Worm (Caenorhabditis elegans) whole organism, young adult: ENCODE data around the gene Y47D3A.1.

Experiments used
- B0035.1 ChIP-seq: sonication (generic microtip); optimal IDR thresholded peaks from 2 replicates; lab custom pipeline; 2016; ENCODE audit warnings: missing genetic modification characterization, mild to moderate bottlenecking, missing compliant biosample characterization, missing genotype, missing genetic modification reagents
- B0336.3 ChIP-seq: fragments of 200-800 bp; sonication (Bioruptor generic); IDR thresholded peaks from 2 replicates; pipeline ENCODE4 v1.3.6; 2022; ENCODE audit warnings: missing genetic modification characterization, missing compliant biosample characterization
- D2030.7 ChIP-seq: fragments of 200-800 bp; sonication (Bioruptor generic); IDR thresholded peaks from 2 replicates; pipeline ENCODE4 v1.3.6; 2022; ENCODE audit warnings: missing genetic modification reagents, missing genetic modification characterization, missing compliant biosample characterization
- F22D6.2 ChIP-seq: sonication (generic microtip); optimal IDR thresholded peaks from 2 replicates; lab custom pipeline; 2016; ENCODE audit warnings: mild to moderate bottlenecking, missing genetic modification characterization, missing compliant biosample characterization
- F37B4.10 ChIP-seq: fragments of 200-800 bp; sonication (Bioruptor generic); IDR thresholded peaks from 2 replicates; pipeline ENCODE4 v1.3.6; 2022; ENCODE audit warnings: missing genetic modification characterization, missing compliant biosample characterization
- F49E8.2 ChIP-seq: sonication (generic microtip); optimal IDR thresholded peaks from 3 replicates; lab custom pipeline; 2017; ENCODE audit warnings: missing genetic modification characterization, mild to moderate bottlenecking, missing compliant biosample characterization, antibody characterized with exemption, moderate library complexity; ENCODE audit not compliant: insufficient read depth
- K12H6.12 ChIP-seq: fragments of 200-800 bp; sonication (Bioruptor generic); optimal IDR thresholded peaks from 2 replicates; lab custom pipeline; 2018; ENCODE audit warnings: mild to moderate bottlenecking, missing genetic modification characterization, missing compliant biosample characterization
- Y56A3A.18 ChIP-seq: fragments of 200-800 bp; sonication (Bioruptor generic); IDR thresholded peaks from 2 replicates; pipeline ENCODE4 v1.3.6; 2022; ENCODE audit warnings: missing genetic modification reagents, missing genetic modification characterization, missing compliant biosample characterization
- akir-1 ChIP-seq: fragments of 200-800 bp; sonication (Bioruptor generic); optimal IDR thresholded peaks from 2 replicates; lab custom pipeline; 2018; ENCODE audit warnings: mild to moderate bottlenecking, missing genetic modification characterization, moderate library complexity, missing compliant biosample characterization
- attf-3 ChIP-seq: fragments of 200-800 bp; sonication (Bioruptor generic); conservative IDR thresholded peaks from 2 replicates; pipeline ENCODE4 v1.3.6; 2022; ENCODE audit warnings: missing genetic modification reagents, missing genetic modification characterization, missing compliant biosample characterization
- attf-5 ChIP-seq: fragments of 200-800 bp; sonication (Bioruptor generic); optimal IDR thresholded peaks from 2 replicates; lab custom pipeline; 2018; ENCODE audit warnings: mild to moderate bottlenecking, missing genetic modification characterization, missing compliant biosample characterization
- bed-1 ChIP-seq: fragments of 200-800 bp; sonication (Bioruptor generic); IDR thresholded peaks from 2 replicates; pipeline ENCODE4 v1.3.6; 2022; ENCODE audit warnings: missing genetic modification reagents, missing genetic modification characterization, missing compliant biosample characterization
- bed-2 ChIP-seq: fragments of 200-800 bp; sonication (Bioruptor generic); IDR thresholded peaks from 2 replicates; pipeline ENCODE4 v1.3.6; 2022; ENCODE audit warnings: missing genetic modification reagents, missing genetic modification characterization, missing compliant biosample characterization
- cebp-1 ChIP-seq, 2 experiments: fragments of 200-800 bp in 1 of 2; sonication (Bioruptor generic) in 1 of 2; sonication (generic microtip) in 1 of 2; IDR thresholded peaks in 1 of 2; optimal IDR thresholded peaks in 1 of 2; 2 replicates each; pipeline versions ENCODE4 v1.3.6 to Lab custom; 2017 to 2022; ENCODE audit warnings: missing compliant biosample characterization in 2 of 2, missing genetic modification characterization in 2 of 2, mild to moderate bottlenecking in 1 of 2, missing genetic modification reagents in 1 of 2, moderate library complexity in 1 of 2
- cebp-2 ChIP-seq: fragments of 200-800 bp; sonication (Bioruptor generic); IDR thresholded peaks from 2 replicates; pipeline ENCODE4 v1.3.6; 2022; ENCODE audit warnings: missing genetic modification characterization, missing compliant biosample characterization
- ceh-27 ChIP-seq: fragments of 200-800 bp; sonication (Bioruptor generic); optimal IDR thresholded peaks from 2 replicates; lab custom pipeline; 2018; ENCODE audit warnings: mild to moderate bottlenecking, missing genetic modification characterization, moderate library complexity, missing compliant biosample characterization
- ceh-58 ChIP-seq: fragments of 200-800 bp; sonication (Bioruptor generic); IDR thresholded peaks from 2 replicates; pipeline ENCODE4 v1.3.6; 2022; ENCODE audit warnings: missing genetic modification characterization, missing compliant biosample characterization
- dox-1 ChIP-seq: fragments of 200-800 bp; sonication (Bioruptor generic); IDR thresholded peaks from 2 replicates; pipeline ENCODE4 v1.3.6; 2022; ENCODE audit warnings: missing genetic modification reagents, missing genetic modification characterization, missing compliant biosample characterization
- egl-44 ChIP-seq: fragments of 200-800 bp; sonication (Bioruptor generic); IDR thresholded peaks from 2 replicates; pipeline ENCODE4 v1.3.6; 2022; ENCODE audit warnings: missing genetic modification reagents, missing genetic modification characterization, missing compliant biosample characterization
- egrh-3 ChIP-seq: fragments of 200-800 bp; sonication (Bioruptor generic); IDR thresholded peaks from 2 replicates; pipeline ENCODE4 v1.3.6; 2022; ENCODE audit warnings: missing genetic modification reagents, missing genetic modification characterization, missing compliant biosample characterization
- ekl-4 ChIP-seq: fragments of 200-800 bp; sonication (Bioruptor generic); IDR thresholded peaks from 2 replicates; pipeline ENCODE4 v1.3.6; 2022; ENCODE audit warnings: missing genetic modification reagents, missing genetic modification characterization, missing compliant biosample characterization
- hmg-1.2 ChIP-seq: fragments of 200-800 bp; sonication (Bioruptor generic); IDR thresholded peaks from 2 replicates; pipeline ENCODE4 v1.3.6; 2022; ENCODE audit warnings: missing genetic modification reagents, missing genetic modification characterization, missing compliant biosample characterization
- hmg-20 ChIP-seq: fragments of 200-800 bp; sonication (Bioruptor generic); IDR thresholded peaks from 2 replicates; pipeline ENCODE4 v1.3.6; 2022; ENCODE audit warnings: missing genetic modification reagents, missing genetic modification characterization, missing compliant biosample characterization
- let-526 ChIP-seq: fragments of 200-800 bp; sonication (Bioruptor generic); IDR thresholded peaks from 2 replicates; pipeline ENCODE4 v1.3.6; 2022; ENCODE audit warnings: missing genetic modification reagents, missing genetic modification characterization, missing compliant biosample characterization
- lin-26 ChIP-seq: fragments of 200-800 bp; sonication (Bioruptor generic); IDR thresholded peaks from 2 replicates; pipeline ENCODE4 v1.3.6; 2022; ENCODE audit warnings: missing genetic modification reagents, missing genetic modification characterization, missing compliant biosample characterization
- lin-35 ChIP-seq, 3 experiments: fragments of 150-350 bp in 2 of 3; sonication (generic microtip) in 1 of 3; optimal IDR thresholded peaks; 2 replicates each; lab custom pipeline; 2014 to 2018; ENCODE audit warnings: missing biosample characterization in 3 of 3, missing genetic modification characterization in 3 of 3, missing genetic modification reagents in 3 of 3
- lin-40 ChIP-seq: sonication (generic microtip); optimal IDR thresholded peaks from 2 replicates; lab custom pipeline; 2016; ENCODE audit warnings: missing genetic modification characterization, mild to moderate bottlenecking, missing compliant biosample characterization, missing genotype, missing genetic modification reagents
- lsy-27 ChIP-seq: sonication (generic microtip); optimal IDR thresholded peaks from 2 replicates; lab custom pipeline; 2017; ENCODE audit warnings: missing genetic modification characterization, mild to moderate bottlenecking, missing compliant biosample characterization, antibody characterized with exemption, missing genotype, borderline replicate concordance; ENCODE audit not compliant: insufficient read depth
- madf-10 ChIP-seq: sonication (generic microtip); optimal IDR thresholded peaks from 2 replicates; lab custom pipeline; 2016; ENCODE audit warnings: mild to moderate bottlenecking, missing genetic modification characterization, missing compliant biosample characterization
- mcd-1 ChIP-seq: fragments of 200-800 bp; sonication (Bioruptor generic); IDR thresholded peaks from 2 replicates; pipeline ENCODE4 v1.3.6; 2022; ENCODE audit warnings: missing genetic modification reagents, missing genetic modification characterization, missing compliant biosample characterization
- nfya-2 ChIP-seq: fragments of 200-800 bp; sonication (Bioruptor generic); IDR thresholded peaks from 2 replicates; pipeline ENCODE4 v1.3.6; 2022; ENCODE audit warnings: missing genetic modification reagents, missing genetic modification characterization, missing compliant biosample characterization
- nhr-27 ChIP-seq: fragments of 200-800 bp; sonication (Bioruptor generic); optimal IDR thresholded peaks from 2 replicates; lab custom pipeline; 2018; ENCODE audit warnings: mild to moderate bottlenecking, missing genetic modification characterization, moderate library complexity, missing compliant biosample characterization
- nhr-80 ChIP-seq: sonication (generic microtip); optimal IDR thresholded peaks from 2 replicates; lab custom pipeline; 2016; ENCODE audit warnings: missing genetic modification characterization, missing compliant biosample characterization
- sea-2 ChIP-seq: fragments of 200-800 bp; sonication (Bioruptor generic); IDR thresholded peaks from 2 replicates; pipeline ENCODE4 v1.3.6; 2022; ENCODE audit warnings: missing genetic modification characterization, missing compliant biosample characterization
- snpc-4 ChIP-seq, 5 experiments: fragments of 150-350 bp in 1 of 5; sonication (generic microtip) in 4 of 5; optimal IDR thresholded peaks; 2 replicates each; lab custom pipeline; 2014 to 2018; ENCODE audit warnings: missing genetic modification characterization in 5 of 5, missing biosample characterization in 3 of 5, antibody characterized with exemption in 2 of 5, mild to moderate bottlenecking in 2 of 5, missing compliant biosample characterization in 2 of 5, missing genotype in 2 of 5, moderate library complexity in 2 of 5, missing genetic modification reagents in 1 of 5
- somi-1 ChIP-seq: fragments of 200-800 bp; sonication (Bioruptor generic); optimal IDR thresholded peaks from 2 replicates; lab custom pipeline; 2018; ENCODE audit warnings: mild to moderate bottlenecking, missing genetic modification characterization, missing compliant biosample characterization
- zfh-2 ChIP-seq: fragments of 200-800 bp; sonication (Bioruptor generic); conservative IDR thresholded peaks from 2 replicates; pipeline ENCODE4 v1.3.6; 2022; ENCODE audit warnings: missing genetic modification reagents, missing genetic modification characterization, missing compliant biosample characterization
- ztf-18 ChIP-seq: sonication (generic microtip); optimal IDR thresholded peaks from 2 replicates; lab custom pipeline; 2016; ENCODE audit warnings: missing genotype, mild to moderate bottlenecking, missing genetic modification characterization, missing compliant biosample characterization

Y47D3A.1 gene

ce11 chrIII:11188132-11188531 is 46.5 kb upstream of the Y47D3A.1 start (continued):
- TF ChIP-seq lsy-27 (tag; lab: Kevin White, UChicago), result no peak
- TF ChIP-seq nhr-80, result peak; percentile 72
- TF ChIP-seq ceh-58 (GFP tag; lab: Robert Waterston, UW), result no peak
- TF ChIP-seq madf-10 (tag; lab: Kevin White, UChicago), result no peak
- TF ChIP-seq hmg-1.2 (GFP tag; lab: Robert Waterston, UW), result no peak
- TF ChIP-seq K12H6.12 (tag; lab: Kevin White, UChicago), result no peak
- TF ChIP-seq egrh-3 (GFP tag; lab: Robert Waterston, UW), result 0 out of 2 replicates have a peak, but pooled peaks have one; percentile 11

ce11 chrIII:11185483-11186115 is 44.0 kb upstream of the Y47D3A.1 start:
- TF ChIP-seq nhr-80 (peak; percentile 80), mcd-1 (GFP tag; lab: Robert Waterston, UW) (0 out of 2 replicates have a peak, but pooled peaks have one; percentile 20), ztf-18 (peak; percentile 28), attf-5 (GFP tag; lab: Kevin White, UChicago) (peak; percentile 30), ekl-4 (GFP tag; lab: Robert Waterston, UW) (0 out of 2 replicates have a peak, but pooled peaks have one; percentile 39), ceh-27 (GFP tag; lab: Kevin White, UChicago) (peak; percentile 54), snpc-4 (GFP tag; optimal IDR thresholded peaks at IDR 0.05; lab: Kevin White, UChicago) (no peak), snpc-4 (tag; optimal IDR thresholded peaks at IDR 0.05; lab: Kevin White, UChicago) (peak in 2 of 4 experiments; percentile 16 to 33), madf-10 (tag; lab: Kevin White, UChicago) (peak; percentile 75), lin-40 (peak; percentile 11), B0035.1 (tag; lab: Kevin White, UChicago) (no peak), B0336.3 (GFP tag; lab: Robert Waterston, UW) (0 out of 2 replicates have a peak, but pooled peaks have one; percentile 15), Y56A3A.18 (GFP tag; lab: Robert Waterston, UW) (no peak), sea-2 (GFP tag; lab: Robert Waterston, UW) (no peak), D2030.7 (GFP tag; lab: Robert Waterston, UW) (no peak), akir-1 (GFP tag; lab: Kevin White, UChicago) (no peak), bed-1 (no peak), egl-44 (GFP tag; lab: Robert Waterston, UW) (0 out of 2 replicates have a peak, but pooled peaks have one; percentile 11), dox-1 (peak; percentile 57; the same call in 1 of the 2 replicates), hmg-1.2 (GFP tag; lab: Robert Waterston, UW) (peak; percentile 17; the same call in 1 of the 2 replicates), cebp-2 (peak; percentile 66; the same call in 1 of the 2 replicates), egrh-3 (GFP tag; lab: Robert Waterston, UW) (peak; percentile 77), nhr-27 (tag; lab: Kevin White, UChicago) (peak; percentile 38), zfh-2 (GFP tag; lab: Robert Waterston, UW) (peak; percentile 95), K12H6.12 (tag; lab: Kevin White, UChicago) (peak; percentile 77), cebp-1 (GFP tag; IDR thresholded peaks at IDR 0.05; lab: Robert Waterston, UW) (no peak), cebp-1 (tag; optimal IDR thresholded peaks at IDR 0.05; lab: Kevin White, UChicago) (peak; percentile 55)

ce11 chrIII:11175642-11176217 is 34.1 kb upstream of the Y47D3A.1 start:
- TF ChIP-seq bed-2 (GFP tag; lab: Robert Waterston, UW) (no peak), egrh-3 (GFP tag; lab: Robert Waterston, UW) (peak; percentile 59), lin-26 (GFP tag; lab: Robert Waterston, UW) (peak; percentile 61; the same call in 1 of the 2 replicates), nfya-2 (GFP tag; lab: Robert Waterston, UW) (no peak), dox-1 (no peak), zfh-2 (GFP tag; lab: Robert Waterston, UW) (peak; percentile 85), lin-35 (GFP tag; optimal IDR thresholded peaks at IDR 0.05; lab: Kevin White, UChicago) (no peak), ekl-4 (GFP tag; lab: Robert Waterston, UW) (no peak), F22D6.2 (tag; lab: Kevin White, UChicago) (no peak), hmg-20 (no peak), F49E8.2 (no peak), let-526 (GFP tag; lab: Robert Waterston, UW) (no peak), somi-1 (GFP tag; lab: Kevin White, UChicago) (no peak), attf-3 (GFP tag; lab: Robert Waterston, UW) (no peak), F37B4.10 (GFP tag; lab: Robert Waterston, UW) (no peak), cebp-1 (GFP tag; IDR thresholded peaks at IDR 0.05; lab: Robert Waterston, UW) (no peak), cebp-1 (tag; optimal IDR thresholded peaks at IDR 0.05; lab: Kevin White, UChicago) (no peak), hmg-1.2 (GFP tag; lab: Robert Waterston, UW) (no peak)
